Worm (Caenorhabditis elegans): ENCODE data around the gene str-9.

ce11 chrV:15796087-15796486 is 37.5 kb downstream of the str-9 start, which contains the start of gene nhr-223:
- TF ChIP-seq nhr-12 (tag; optimal IDR thresholded peaks at IDR 0.05) (no peak), ztf-11 (tag; optimal IDR thresholded peaks at IDR 0.05) (no peak), elt-3 (tag; optimal IDR thresholded peaks at IDR 0.05) (no peak), lsy-2 (tag; optimal IDR thresholded peaks at IDR 0.05) (no peak), mep-1 (tag; optimal IDR thresholded peaks at IDR 0.05) (no peak), ceh-83 (GFP tag; optimal IDR thresholded peaks at IDR 0.05) (no peak), mab-5 (tag; optimal IDR thresholded peaks at IDR 0.05) (no peak), nhr-237 (tag; optimal IDR thresholded peaks at IDR 0.05) (no peak), ceh-39 (tag; optimal IDR thresholded peaks at IDR 0.05) (no peak), flh-1 (GFP tag; optimal IDR thresholded peaks at IDR 0.05) (no peak), zip-8 (tag; optimal IDR thresholded peaks at IDR 0.05) (no peak), nhr-28 (tag; optimal IDR thresholded peaks at IDR 0.05) (no peak), M03D4.4 (tag; optimal IDR thresholded peaks at IDR 0.05) (no peak), unc-62 (GFP tag; optimal IDR thresholded peaks at IDR 0.05) (no peak)
